Worm (Caenorhabditis elegans): ENCODE results near the gene ztf-9.
A peak's percentile ranks its signal among the peaks of the same experiment; 100 is the strongest.

ztf-9 gene

ce11 chrV:9738077-9738705 lies 46.2 kb upstream of the ztf-9 start:
- TF ChIP-seq ceh-6 (GFP tag; optimal IDR thresholded peaks at IDR 0.05), result no peak
- TF ChIP-seq unc-3 (GFP tag; conservative IDR thresholded peaks at IDR 0.05), result no peak
- no peak for TF ChIP-seq unc-3 (tag; optimal IDR thresholded peaks at IDR 0.05)
- TF ChIP-seq ama-1 (optimal IDR thresholded peaks at IDR 0.05), result no peak
- no peak for TF ChIP-seq ceh-30 (tag; optimal IDR thresholded peaks at IDR 0.05)
- no peak for TF ChIP-seq madf-2 (tag; optimal IDR thresholded peaks at IDR 0.05)
- no peak for TF ChIP-seq lim-6 (tag; optimal IDR thresholded peaks at IDR 0.05)
- no peak for TF ChIP-seq elt-4 (tag; optimal IDR thresholded peaks at IDR 0.05)
- TF ChIP-seq pqm-1 (tag; optimal IDR thresholded peaks at IDR 0.05), result no peak
- TF ChIP-seq pag-3 (tag; optimal IDR thresholded peaks at IDR 0.05; ENCODE audit: borderline replicate concordance), result no peak
- TF ChIP-seq ceh-34 (tag; optimal IDR thresholded peaks at IDR 0.05), result no peak
- no peak for TF ChIP-seq hlh-30 (tag; optimal IDR thresholded peaks at IDR 0.05; ENCODE audit: insufficient read depth)
- no peak for TF ChIP-seq pha-2 (tag; optimal IDR thresholded peaks at IDR 0.05)

- TF ChIP-seq pros-1 (tag; optimal IDR thresholded peaks at IDR 0.05) (no peak), odd-2 (tag; optimal IDR thresholded peaks at IDR 0.05) (no peak), sdc-2 (tag; optimal IDR thresholded peaks at IDR 0.05) (no peak), elt-2 (tag; optimal IDR thresholded peaks at IDR 0.05) (no peak), hlh-15 (tag; optimal IDR thresholded peaks at IDR 0.05) (no peak), hlh-13 (GFP tag; optimal IDR thresholded peaks at IDR 0.05) (no peak), ets-4 (tag; optimal IDR thresholded peaks at IDR 0.05) (no peak), npax-4 (tag; optimal IDR thresholded peaks at IDR 0.05) (no peak), lim-6 (tag; optimal IDR thresholded peaks at IDR 0.05) (no peak), fkh-10 (GFP tag; optimal IDR thresholded peaks at IDR 0.05) (no peak)
Measured at ce11 chrV:9737287-9737686, 45.3 kb upstream of the ztf-9 start, which contains the start of gene aqp-4. Gene aqp-4 (plus strand): TSS chrV:9737556.

- no peak for TF ChIP-seq nhr-11 (tag; optimal IDR thresholded peaks at IDR 0.05)
- no peak for TF ChIP-seq syd-9 (tag; optimal IDR thresholded peaks at IDR 0.05)
- TF ChIP-seq ceh-9 (tag; optimal IDR thresholded peaks at IDR 0.05), result no peak
- TF ChIP-seq pha-2 (tag; optimal IDR thresholded peaks at IDR 0.05), result no peak
- no peak for TF ChIP-seq madf-2 (tag; optimal IDR thresholded peaks at IDR 0.05)
- TF ChIP-seq F13H6.1 (tag; optimal IDR thresholded peaks at IDR 0.05), result no peak
- no peak for TF ChIP-seq pax-1 (tag; optimal IDR thresholded peaks at IDR 0.05)
- no peak for TF ChIP-seq npax-4 (tag; optimal IDR thresholded peaks at IDR 0.05)
- TF ChIP-seq mec-3 (tag; optimal IDR thresholded peaks at IDR 0.05; ENCODE audit: borderline replicate concordance), result no peak
- no peak for TF ChIP-seq sox-2 (GFP tag; IDR thresholded peaks at IDR 0.05)
- no peak for TF ChIP-seq hlh-30 (tag; optimal IDR thresholded peaks at IDR 0.05; ENCODE audit: insufficient read depth)
- no peak for TF ChIP-seq ceh-45 (GFP tag; IDR thresholded peaks at IDR 0.05)
- TF ChIP-seq T23F11.4 (GFP tag; optimal IDR thresholded peaks at IDR 0.05), result no peak
- no peak for TF ChIP-seq fkh-6 (tag; optimal IDR thresholded peaks at IDR 0.05)
- no peak for TF ChIP-seq dve-1 (tag; optimal IDR thresholded peaks at IDR 0.05)
- no peak for TF ChIP-seq zip-5 (tag; optimal IDR thresholded peaks at IDR 0.05)
Measured at ce11 chrV:9733920-9734454, 42.0 kb upstream of the ztf-9 start, which contains the start of gene cal-7. Gene cal-7 (plus strand): TSS chrV:9734103.

- TF ChIP-seq ref-2 (tag; optimal IDR thresholded peaks at IDR 0.05), result peak; percentile 24
- TF ChIP-seq unc-3 (GFP tag; conservative IDR thresholded peaks at IDR 0.05), result no peak
- no peak for TF ChIP-seq unc-3 (tag; optimal IDR thresholded peaks at IDR 0.05)
- no peak for TF ChIP-seq ceh-14 (tag; optimal IDR thresholded peaks at IDR 0.05)
- TF ChIP-seq ceh-19 (GFP tag; optimal IDR thresholded peaks at IDR 0.05), result peak; percentile 27
- peak; percentile 10 for TF ChIP-seq unc-55 (GFP tag; optimal IDR thresholded peaks at IDR 0.05)
Measured at ce11 chrV:9731852-9732251, 39.9 kb upstream of the ztf-9 start.

Measured in whole organism, late embryonic.